Worm (Caenorhabditis elegans) whole organism, L2 larva: ENCODE data around the gene pudl-1.

Source experiments
- ZK546.5 ChIP-seq: sonication (generic microtip); optimal IDR thresholded peaks from 2 replicates; lab custom pipeline; 2017; ENCODE audit warnings: missing biosample characterization, missing genetic modification characterization
- elt-3 ChIP-seq: sonication (generic microtip); optimal IDR thresholded peaks from 2 replicates; lab custom pipeline; 2017; ENCODE audit warnings: missing biosample characterization, missing genetic modification characterization
- mab-5 ChIP-seq: fragments of 150-350 bp; optimal IDR thresholded peaks from 2 replicates; lab custom pipeline; 2014; ENCODE audit warnings: missing biosample characterization, missing genetic modification characterization
- nhr-129 ChIP-seq: fragments of 150-350 bp; optimal IDR thresholded peaks from 2 replicates; lab custom pipeline; 2014; ENCODE audit warnings: missing biosample characterization, missing genetic modification characterization
- unc-55 ChIP-seq: fragments of 150-350 bp; sonication (generic microtip); optimal IDR thresholded peaks from 3 replicates; lab custom pipeline; 2014; ENCODE audit warnings: missing biosample characterization, missing genetic modification reagents, missing genetic modification characterization

DNA sequence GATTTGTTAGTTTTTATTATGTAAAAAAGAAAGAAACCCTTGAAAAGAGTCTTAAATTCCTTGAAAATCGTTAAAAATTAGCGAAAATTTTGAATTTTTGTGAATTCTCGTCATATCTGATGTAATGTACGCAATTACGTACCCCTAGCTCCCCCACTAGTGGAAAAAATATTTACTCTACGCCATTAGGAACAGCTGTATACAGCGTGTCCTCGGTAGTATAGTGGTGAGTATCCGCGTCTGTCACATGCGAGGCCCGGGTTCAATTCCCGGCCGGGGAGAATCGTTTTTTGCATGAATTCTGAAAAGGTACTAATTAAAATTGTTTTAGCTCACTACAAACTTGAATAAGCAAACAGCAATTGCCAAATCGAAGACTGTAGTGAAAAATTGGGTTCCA lies 32.8 kb upstream of the pudl-1 start:
- TF ChIP-seq nhr-129 (tag; lab: Kevin White, UChicago) (no peak), unc-55 (no peak), ZK546.5 (tag; lab: Kevin White, UChicago) (no peak), mab-5 (tag; lab: Kevin White, UChicago) (no peak), elt-3 (tag; lab: Kevin White, UChicago) (no peak)
